Worm (Caenorhabditis elegans) whole organism, L4/young adult: ENCODE data around the gene str-37.

ENCODE experiments used
- W03F9.2 ChIP-seq: fragments of 150-350 bp; optimal IDR thresholded peaks from 2 replicates; lab custom pipeline; 2014; ENCODE audit warnings: missing biosample characterization, missing genetic modification characterization
- dao-5 ChIP-seq: sonication (generic microtip); optimal IDR thresholded peaks from 2 replicates; lab custom pipeline; 2016; ENCODE audit warnings: missing genotype, missing genetic modification characterization, moderate library complexity, missing compliant biosample characterization
- him-1 ChIP-seq: sonication (generic microtip); optimal IDR thresholded peaks from 2 replicates; lab custom pipeline; 2016; ENCODE audit warnings: missing genotype, missing genetic modification reagents, missing genetic modification characterization, missing compliant biosample characterization

str-37 gene

ce11 chrV:13327463-13327862, at the start of gene str-37:
str-37 (plus strand) TSS chrV:13327763.
- TF ChIP-seq W03F9.2 (tag; lab: Kevin White, UChicago) (no peak), him-1 (no peak), dao-5 (tag; lab: Kevin White, UChicago) (no peak)

- TF ChIP-seq dao-5 (tag; lab: Kevin White, UChicago) = no peak
- TF ChIP-seq W03F9.2 (tag; lab: Kevin White, UChicago) = no peak
- TF ChIP-seq him-1 = no peak
Observed at ce11 chrV:13280382-13280781, 47.2 kb upstream of the str-37 start.

ce11 chrV:13282958-13283357, 44.6 kb upstream of the str-37 start:
- TF ChIP-seq him-1 (no peak), dao-5 (tag; lab: Kevin White, UChicago) (no peak), W03F9.2 (tag; lab: Kevin White, UChicago) (no peak)

ce11 chrV:13285284-13285683, 42.3 kb upstream of the str-37 start:
- no peak for TF ChIP-seq dao-5 (tag; lab: Kevin White, UChicago)
- no peak for TF ChIP-seq W03F9.2 (tag; lab: Kevin White, UChicago)
- TF ChIP-seq him-1 = no peak

- no peak for TF ChIP-seq him-1
- no peak for TF ChIP-seq W03F9.2 (tag; lab: Kevin White, UChicago)
- no peak for TF ChIP-seq dao-5 (tag; lab: Kevin White, UChicago)
Observed at ce11 chrV:13286525-13286924, 41.0 kb upstream of the str-37 start.

- no peak for TF ChIP-seq W03F9.2 (tag; lab: Kevin White, UChicago)
- no peak for TF ChIP-seq dao-5 (tag; lab: Kevin White, UChicago)
- TF ChIP-seq him-1 = no peak
Observed at ce11 chrV:13288881-13289280, 38.7 kb upstream of the str-37 start.

ce11 chrV:13294507-13294906, 33.1 kb upstream of the str-37 start:
- TF ChIP-seq W03F9.2 (tag; lab: Kevin White, UChicago) (no peak), dao-5 (tag; lab: Kevin White, UChicago) (no peak), him-1 (no peak)

ce11 chrV:13295859-13296258, 31.7 kb upstream of the str-37 start, which contains the start of gene uig-1:
uig-1 (minus strand) TSS chrV:13295978.
- TF ChIP-seq W03F9.2 (tag; lab: Kevin White, UChicago) (no peak), him-1 (no peak), dao-5 (tag; lab: Kevin White, UChicago) (no peak)

ce11 chrV:13297220-13297619, 30.3 kb upstream of the str-37 start, which contains the start of gene C26E1.1:
C26E1.1 (plus strand) TSS chrV:13297520.
- TF ChIP-seq him-1 = no peak
- no peak for TF ChIP-seq dao-5 (tag; lab: Kevin White, UChicago)
- no peak for TF ChIP-seq W03F9.2 (tag; lab: Kevin White, UChicago)

- TF ChIP-seq him-1 (no peak), W03F9.2 (tag; lab: Kevin White, UChicago) (no peak), dao-5 (tag; lab: Kevin White, UChicago) (no peak)
Observed at ce11 chrV:13298706-13299105, 28.9 kb upstream of the str-37 start.

- TF ChIP-seq him-1 (no peak), W03F9.2 (tag; lab: Kevin White, UChicago) (no peak), dao-5 (tag; lab: Kevin White, UChicago) (no peak)
Observed at ce11 chrV:13299398-13299797, 28.2 kb upstream of the str-37 start.

ce11 chrV:13300492-13300891, 27.1 kb upstream of the str-37 start:
- no peak for TF ChIP-seq W03F9.2 (tag; lab: Kevin White, UChicago)
- TF ChIP-seq him-1 = no peak
- no peak for TF ChIP-seq dao-5 (tag; lab: Kevin White, UChicago)

- no peak for TF ChIP-seq him-1
- no peak for TF ChIP-seq W03F9.2 (tag; lab: Kevin White, UChicago)
- TF ChIP-seq dao-5 (tag; lab: Kevin White, UChicago) = no peak
Observed at ce11 chrV:13301443-13301842, 26.1 kb upstream of the str-37 start, which contains the start of gene ceh-79. ceh-79 (plus strand) TSS chrV:13301833.

ce11 chrV:13304663-13305188, 22.8 kb upstream of the str-37 start, which contains the start of gene C26E1.2:
C26E1.2 (plus strand) TSS chrV:13305138.
- TF ChIP-seq him-1 (no peak), W03F9.2 (tag; lab: Kevin White, UChicago) (no peak), dao-5 (tag; lab: Kevin White, UChicago) (no peak)

ce11 chrV:13308616-13309015, 18.9 kb upstream of the str-37 start, which contains the start of gene C50B6.1:
C50B6.1 (plus strand) TSS chrV:13308916.
- TF ChIP-seq dao-5 (tag; lab: Kevin White, UChicago) (no peak), W03F9.2 (tag; lab: Kevin White, UChicago) (no peak), him-1 (no peak)
